Worm (Caenorhabditis elegans): ENCODE results near the gene Y38H6A.1.

DNA sequence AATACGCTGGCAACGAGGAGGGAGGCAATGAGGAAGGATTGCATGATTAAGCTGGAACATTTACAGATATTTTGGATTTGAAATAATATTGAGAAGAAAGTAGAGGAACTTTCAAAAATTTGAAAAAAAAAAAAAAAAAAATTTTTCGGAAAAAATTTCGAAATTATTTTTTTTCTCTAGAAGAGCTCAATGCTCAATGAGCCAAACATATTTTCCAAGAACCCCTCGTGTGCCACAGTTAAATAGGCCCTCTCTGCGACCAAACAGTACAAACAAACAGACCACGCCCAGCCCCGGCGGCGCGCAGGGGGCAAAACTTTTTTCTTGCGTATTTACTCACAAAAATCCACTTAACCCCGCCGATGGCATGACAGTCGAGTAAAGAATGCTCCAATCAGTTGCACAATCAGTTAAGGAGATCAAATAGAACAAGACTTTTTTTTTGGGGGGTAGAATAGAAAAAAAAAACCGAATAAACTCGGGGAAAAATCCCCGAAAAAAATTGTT lies 45.7 kb upstream of the Y38H6A.1 start, which contains the start of gene pqn-94:
- TF ChIP-seq pha-4 (tag; optimal IDR thresholded peaks at IDR 0.05) (no peak), ceh-14 (tag; optimal IDR thresholded peaks at IDR 0.05) (no peak), pag-3 (tag; optimal IDR thresholded peaks at IDR 0.05; ENCODE audit: borderline replicate concordance) (no peak), rnt-1 (tag; optimal IDR thresholded peaks at IDR 0.05) (no peak), pqm-1 (tag; optimal IDR thresholded peaks at IDR 0.05) (no peak), npax-4 (tag; optimal IDR thresholded peaks at IDR 0.05) (no peak), sdc-2 (tag; optimal IDR thresholded peaks at IDR 0.05) (no peak)

Measured in whole organism, late embryonic.